Worm (Caenorhabditis elegans): Measurements from ENCODE around the gene T19D12.1.

T19D12.1 gene

DNA sequence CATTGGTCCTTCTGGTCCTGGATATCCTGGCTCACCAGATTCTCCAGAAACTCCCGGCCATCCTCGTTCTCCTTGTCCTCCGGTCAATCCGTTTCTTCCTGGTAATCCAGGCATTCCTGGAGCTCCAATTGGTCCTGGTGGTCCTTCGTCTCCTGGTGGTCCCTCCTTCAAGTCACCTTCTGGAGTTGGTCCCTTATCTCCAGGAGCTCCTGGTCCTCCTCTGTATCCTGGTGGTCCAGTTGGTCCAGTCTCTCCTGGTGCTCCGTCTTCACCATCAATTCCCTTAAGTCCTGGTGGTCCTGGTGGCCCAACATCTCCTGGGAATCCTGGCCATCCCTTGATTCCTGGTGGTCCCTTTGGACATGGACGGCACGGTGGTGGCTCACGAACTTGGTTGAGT is 43.9 kb downstream of the T19D12.1 start:
- no peak for TF ChIP-seq nfya-1 (tag; optimal IDR thresholded peaks at IDR 0.05; ENCODE audit: insufficient read depth)
- TF ChIP-seq zag-1 (tag; optimal IDR thresholded peaks at IDR 0.05) = no peak
- no peak for TF ChIP-seq eor-1 (tag; optimal IDR thresholded peaks at IDR 0.05)
- no peak for TF ChIP-seq ceh-9 (tag; optimal IDR thresholded peaks at IDR 0.05)
- no peak for TF ChIP-seq egl-5 (tag; optimal IDR thresholded peaks at IDR 0.05)
- TF ChIP-seq tbx-2 (tag; optimal IDR thresholded peaks at IDR 0.05) = no peak
- no peak for TF ChIP-seq fos-1 (tag; optimal IDR thresholded peaks at IDR 0.05)
- TF ChIP-seq ceh-28 (tag; optimal IDR thresholded peaks at IDR 0.05) = no peak

DNA sequence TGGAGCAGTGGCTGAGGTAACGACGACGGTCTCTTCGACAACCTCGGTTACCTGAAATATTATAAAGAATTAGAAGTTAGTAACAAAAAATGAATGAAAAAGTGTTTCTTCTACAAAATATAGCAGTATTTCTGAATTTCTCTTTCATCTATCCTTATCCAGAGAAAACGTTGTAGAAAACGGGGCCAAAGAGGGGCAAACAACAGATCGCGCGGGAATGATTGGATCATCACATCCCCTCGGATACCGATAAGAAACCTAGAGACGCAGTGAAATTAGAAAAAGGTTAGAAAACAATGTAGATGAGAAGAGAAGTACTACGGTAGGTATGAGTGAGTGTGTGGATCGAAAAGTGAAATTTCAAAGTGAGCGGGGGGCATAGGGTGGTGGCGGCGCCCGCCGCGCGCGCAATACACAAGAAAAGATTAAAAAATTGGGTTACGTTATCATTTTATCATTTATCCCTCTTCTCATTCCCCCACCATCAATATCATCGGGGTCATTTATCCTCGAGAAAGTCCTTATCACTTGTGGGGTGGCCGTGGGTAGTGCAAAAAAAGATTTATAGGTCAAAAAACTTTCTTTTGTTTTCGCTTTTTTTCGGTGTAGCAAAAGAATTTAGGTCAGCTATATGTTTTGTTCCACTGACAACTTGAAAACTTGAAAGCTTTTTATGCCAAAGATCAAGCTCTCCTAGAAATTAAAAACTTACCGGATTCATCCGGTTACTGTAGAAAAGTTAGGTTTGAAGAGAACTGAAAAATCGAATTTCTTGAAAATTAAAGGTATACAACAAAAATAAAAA is 45.7 kb downstream of the T19D12.1 start, which contains the start of the genes dpy-10 and T14B4.19:
TSS of gene dpy-10 (minus strand) at position 51 of the 805 bp plus-strand sequence.
TSS of gene T14B4.19 (minus strand) at position 755 of the 805 bp plus-strand sequence.
- TF ChIP-seq nhr-25 (tag; optimal IDR thresholded peaks at IDR 0.05) (no peak), daf-12 (tag; optimal IDR thresholded peaks at IDR 0.05) (no peak), elt-3 (tag; optimal IDR thresholded peaks at IDR 0.05) (peak in 2 of 3 experiments; percentile 18 to 85), egl-5 (tag; optimal IDR thresholded peaks at IDR 0.05) (no peak), nhr-67 (tag; optimal IDR thresholded peaks at IDR 0.05) (no peak), nhr-23 (tag; optimal IDR thresholded peaks at IDR 0.05) (peak; percentile 96), lsy-12 (tag; optimal IDR thresholded peaks at IDR 0.05) (peak; percentile 6), nhr-43 (tag; optimal IDR thresholded peaks at IDR 0.05; ENCODE audit: poor library complexity, severe bottlenecking) (peak; percentile 75)

DNA sequence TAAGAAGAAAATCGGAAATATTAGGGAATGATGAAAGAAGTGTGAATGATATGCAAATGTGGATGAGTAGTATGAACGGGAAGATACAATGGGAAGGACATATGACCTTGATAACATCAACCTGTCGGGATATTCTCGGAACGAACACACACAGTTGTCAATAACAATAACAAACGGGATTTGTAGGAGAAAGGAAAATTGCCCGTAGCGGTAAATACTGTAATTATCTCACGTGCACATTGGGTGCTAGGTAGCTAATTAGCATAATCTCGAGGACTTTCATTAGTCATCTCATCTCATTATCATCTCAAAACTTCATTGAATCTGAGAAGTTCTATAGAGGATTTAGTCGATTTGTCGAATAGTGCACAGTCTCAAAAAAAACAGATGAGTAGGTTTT is 46.3 kb downstream of the T19D12.1 start:
- TF ChIP-seq nhr-12 (tag; optimal IDR thresholded peaks at IDR 0.05) = no peak
- no peak for TF ChIP-seq egl-27 (tag; optimal IDR thresholded peaks at IDR 0.05)
- TF ChIP-seq mdl-1 (tag; optimal IDR thresholded peaks at IDR 0.05) = no peak
- no peak for TF ChIP-seq elt-2 (tag; optimal IDR thresholded peaks at IDR 0.05)
- no peak for TF ChIP-seq fkh-2 (tag; optimal IDR thresholded peaks at IDR 0.05)
- no peak for TF ChIP-seq pqm-1 (tag; optimal IDR thresholded peaks at IDR 0.05)
- no peak for TF ChIP-seq ztf-4 (tag; optimal IDR thresholded peaks at IDR 0.05)
- TF ChIP-seq snpc-4 (tag; optimal IDR thresholded peaks at IDR 0.05) = no peak
- no peak for TF ChIP-seq ceh-16 (tag; optimal IDR thresholded peaks at IDR 0.05)
- no peak for TF ChIP-seq nhr-43 (tag; optimal IDR thresholded peaks at IDR 0.05; ENCODE audit: poor library complexity, severe bottlenecking)
- TF ChIP-seq jun-1 (tag; optimal IDR thresholded peaks at IDR 0.05) = no peak
- TF ChIP-seq eor-1 (tag; optimal IDR thresholded peaks at IDR 0.05) = no peak
- no peak for TF ChIP-seq tbx-2 (tag; optimal IDR thresholded peaks at IDR 0.05)
- TF ChIP-seq nhr-23 (tag; optimal IDR thresholded peaks at IDR 0.05) = no peak
- TF ChIP-seq ztf-11 (tag; optimal IDR thresholded peaks at IDR 0.05) = no peak
- no peak for TF ChIP-seq unc-62 (GFP tag; optimal IDR thresholded peaks at IDR 0.05)
- no peak for TF ChIP-seq mml-1 (tag; optimal IDR thresholded peaks at IDR 0.05)
- TF ChIP-seq ama-1 (optimal IDR thresholded peaks at IDR 0.05) = no peak

DNA sequence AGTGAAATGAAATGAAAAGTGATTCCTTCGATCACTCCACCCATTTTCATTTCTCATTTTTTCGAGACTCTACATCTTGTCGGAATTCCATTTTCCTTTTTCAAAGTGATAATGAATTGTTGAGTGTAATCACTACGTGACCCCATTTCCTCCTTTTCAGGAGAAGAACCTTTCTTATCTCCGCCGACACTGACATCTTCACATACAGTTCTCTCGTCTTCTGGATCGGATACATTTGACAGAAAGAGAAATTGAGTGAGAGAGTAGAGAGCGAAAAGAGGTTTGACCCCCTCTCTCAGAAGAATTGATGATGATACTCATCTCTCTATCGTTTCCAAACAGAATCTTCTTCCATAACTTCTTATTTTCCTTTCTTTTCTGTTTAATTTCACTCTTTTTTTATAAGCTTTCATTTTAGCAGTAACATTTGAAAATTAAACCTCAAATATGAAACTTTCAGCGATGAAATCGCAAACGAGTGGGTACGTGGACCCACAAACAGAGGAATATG is 47.2 kb downstream of the T19D12.1 start, which contains the start of gene dpy-2:
TSS of gene dpy-2 (plus strand) at position 461 of the 511 bp plus-strand sequence.
- TF ChIP-seq nhr-28 (tag; optimal IDR thresholded peaks at IDR 0.05) (no peak), nhr-23 (tag; optimal IDR thresholded peaks at IDR 0.05) (peak; percentile 85), fos-1 (tag; optimal IDR thresholded peaks at IDR 0.05) (no peak), nhr-12 (tag; optimal IDR thresholded peaks at IDR 0.05) (no peak), elt-3 (tag; optimal IDR thresholded peaks at IDR 0.05) (peak in 2 of 3 experiments; percentile 10 to 76)

DNA sequence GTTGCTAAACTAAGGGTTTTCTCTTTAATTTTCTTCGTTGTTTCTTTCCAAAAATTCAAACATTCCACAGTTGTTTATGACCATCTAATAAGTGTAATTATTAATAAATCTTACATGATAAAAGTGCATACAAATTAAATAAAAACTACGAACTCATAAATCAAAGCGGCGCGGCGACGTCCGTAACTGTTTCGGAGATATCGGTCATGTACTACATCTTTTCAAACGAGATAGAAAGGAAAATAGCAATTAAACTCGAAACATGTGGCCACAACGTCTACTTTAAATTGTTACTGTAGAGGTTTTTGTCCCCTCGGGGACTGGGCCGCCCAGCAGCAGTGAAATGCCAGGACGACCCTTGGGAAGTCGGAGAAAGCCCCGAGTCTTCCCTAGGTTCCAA is 49.2 kb downstream of the T19D12.1 start:
- no peak for TF ChIP-seq hmg-11 (tag; optimal IDR thresholded peaks at IDR 0.05)
- TF ChIP-seq unc-62 (GFP tag; optimal IDR thresholded peaks at IDR 0.05) = no peak
- TF ChIP-seq elt-3 (tag; optimal IDR thresholded peaks at IDR 0.05) = no peak
- no peak for TF ChIP-seq ceh-16 (tag; optimal IDR thresholded peaks at IDR 0.05)
- no peak for TF ChIP-seq ceh-28 (tag; optimal IDR thresholded peaks at IDR 0.05)
- peak; percentile 35 for TF ChIP-seq nhr-43 (tag; optimal IDR thresholded peaks at IDR 0.05; ENCODE audit: poor library complexity, severe bottlenecking)
- TF ChIP-seq unc-39 (tag; optimal IDR thresholded peaks at IDR 0.05) = no peak
- TF ChIP-seq skn-1 (tag; optimal IDR thresholded peaks at IDR 0.05) = no peak
- no peak for TF ChIP-seq eor-1 (tag; optimal IDR thresholded peaks at IDR 0.05)
- no peak for TF ChIP-seq R02D3.7 (tag; optimal IDR thresholded peaks at IDR 0.05)
- no peak for TF ChIP-seq egl-5 (tag; optimal IDR thresholded peaks at IDR 0.05)
- TF ChIP-seq elt-2 (tag; optimal IDR thresholded peaks at IDR 0.05) = no peak
- peak; percentile 28 for TF ChIP-seq ama-1 (optimal IDR thresholded peaks at IDR 0.05)
- TF ChIP-seq nhr-23 (tag; optimal IDR thresholded peaks at IDR 0.05) = peak; percentile 46
- TF ChIP-seq ZK546.5 (tag; optimal IDR thresholded peaks at IDR 0.05) = no peak
- no peak for TF ChIP-seq fkh-2 (tag; optimal IDR thresholded peaks at IDR 0.05)
- no peak for TF ChIP-seq nhr-237 (tag; optimal IDR thresholded peaks at IDR 0.05)
